Worm (Caenorhabditis elegans): ENCODE data around the gene Y38A10A.7.

ce11 chrV:6120156-6120879 is 24.3 kb downstream of the Y38A10A.7 start, which contains the start of gene ceh-49:
- TF ChIP-seq T22C8.4 (GFP tag; IDR thresholded peaks at IDR 0.05) = no peak
- no peak for TF ChIP-seq flt-1 (GFP tag; IDR thresholded peaks at IDR 0.05)
- no peak for TF ChIP-seq med-1 (GFP tag; optimal IDR thresholded peaks at IDR 0.05; ENCODE audit: insufficient read depth)
- no peak for TF ChIP-seq cog-1 (tag; optimal IDR thresholded peaks at IDR 0.05)

Measured in whole organism, midembryonic.